Worm (Caenorhabditis elegans) whole organism, L4 larva: ENCODE data around the gene cest-13.

Experiments
- F44E2.7 ChIP-seq: fragments of 200-800 bp; sonication (Bioruptor generic); IDR thresholded peaks from 2 replicates; pipeline ENCODE4 v2.1.2; 2022; ENCODE audit warnings: missing genetic modification characterization, missing compliant biosample characterization
- Y105C5A.15 ChIP-seq: fragments of 200-800 bp; sonication (Bioruptor generic); IDR thresholded peaks from 2 replicates; pipeline ENCODE4 v1.3.6; 2022; ENCODE audit warnings: missing genetic modification characterization, missing compliant biosample characterization
- Y75B8A.6 ChIP-seq: fragments of 200-800 bp; sonication (Bioruptor generic); IDR thresholded peaks from 2 replicates; pipeline ENCODE4 v1.3.6; 2022; ENCODE audit warnings: missing genetic modification reagents, missing genetic modification characterization, missing compliant biosample characterization
- aha-1 ChIP-seq: fragments of 150-350 bp; peaks from one replicate; lab custom pipeline; 2014; ENCODE audit warnings: missing biosample characterization, missing genetic modification characterization
- ceh-32 ChIP-seq: sonication (generic microtip); optimal IDR thresholded peaks from 2 replicates; lab custom pipeline; 2016; ENCODE audit warnings: mild to moderate bottlenecking, missing genetic modification characterization, missing compliant biosample characterization; ENCODE audit not compliant: poor library complexity
- cey-2 ChIP-seq: sonication (generic microtip); optimal IDR thresholded peaks from 3 replicates; lab custom pipeline; 2017; ENCODE audit warnings: missing genetic modification characterization, mild to moderate bottlenecking, missing compliant biosample characterization, antibody characterized with exemption, borderline replicate concordance; ENCODE audit not compliant: insufficient read depth
- daf-16 ChIP-seq, 3 experiments: sonication (generic microtip); optimal IDR thresholded peaks; 2 replicates each; lab custom pipeline; 2016 to 2017; ENCODE audit warnings: missing genetic modification characterization in 3 of 3, missing genetic modification reagents in 3 of 3, mild to moderate bottlenecking in 2 of 3, missing compliant biosample characterization in 2 of 3, missing biosample characterization in 1 of 3, moderate library complexity in 1 of 3
- dmd-6 ChIP-seq: fragments of 200-800 bp; sonication (Bioruptor generic); IDR thresholded peaks from 2 replicates; pipeline ENCODE4 v1.3.6; 2022; ENCODE audit warnings: missing genetic modification reagents, missing genetic modification characterization, missing compliant biosample characterization
- dmd-8 ChIP-seq: fragments of 200-800 bp; sonication (Bioruptor generic); IDR thresholded peaks from 2 replicates; pipeline ENCODE4 v1.3.6; 2022; ENCODE audit warnings: missing genetic modification characterization, missing compliant biosample characterization
- dmd-9 ChIP-seq: fragments of 200-800 bp; sonication (Bioruptor generic); IDR thresholded peaks from 2 replicates; pipeline ENCODE4 v1.3.6; 2022; ENCODE audit warnings: missing genetic modification reagents, missing genetic modification characterization, missing compliant biosample characterization
- dve-1 ChIP-seq: sonication (generic microtip); optimal IDR thresholded peaks from 2 replicates; lab custom pipeline; 2017; ENCODE audit warnings: antibody characterized with exemption, mild to moderate bottlenecking, missing genetic modification characterization, missing compliant biosample characterization; ENCODE audit not compliant: insufficient read depth
- egl-27 ChIP-seq: sonication (generic microtip); optimal IDR thresholded peaks from 3 replicates; lab custom pipeline; 2017; ENCODE audit warnings: missing biosample characterization, missing genetic modification reagents, missing genetic modification characterization
- fkh-10 ChIP-seq: fragments of 150-350 bp; optimal IDR thresholded peaks from 2 replicates; lab custom pipeline; 2014; ENCODE audit warnings: missing biosample characterization, missing genetic modification reagents, missing genetic modification characterization
- hlh-11 ChIP-seq: fragments of 200-800 bp; sonication (Bioruptor generic); optimal IDR thresholded peaks from 2 replicates; lab custom pipeline; 2018; ENCODE audit warnings: mild to moderate bottlenecking, missing genetic modification characterization, missing compliant biosample characterization
- hmg-1.1 ChIP-seq: fragments of 200-800 bp; sonication (Bioruptor generic); IDR thresholded peaks from 2 replicates; pipeline ENCODE4 v1.3.6; 2022; ENCODE audit warnings: missing genetic modification reagents, missing genetic modification characterization, missing compliant biosample characterization
- lin-1 ChIP-seq: fragments of 200-800 bp; sonication (Bioruptor generic); IDR thresholded peaks from 2 replicates; pipeline ENCODE4 v1.3.6; 2022; ENCODE audit warnings: missing genetic modification reagents, missing genetic modification characterization, missing compliant biosample characterization
- lin-13 ChIP-seq: fragments of 150-350 bp; optimal IDR thresholded peaks from 2 replicates; lab custom pipeline; 2014; ENCODE audit warnings: missing biosample characterization, missing genetic modification reagents, missing genetic modification characterization
- lin-15B ChIP-seq: fragments of 150-350 bp; sonication (generic microtip); optimal IDR thresholded peaks from 3 replicates; lab custom pipeline; 2014; ENCODE audit warnings: missing biosample characterization, missing genetic modification characterization
- madf-5 ChIP-seq, 2 experiments: fragments of 200-800 bp; sonication (Bioruptor generic); IDR thresholded peaks; 2 replicates each; pipeline ENCODE4 v1.3.6; 2022; ENCODE audit warnings: missing compliant biosample characterization in 2 of 2, missing genetic modification characterization in 2 of 2
- mdl-1 ChIP-seq, 2 experiments: fragments of 150-350 bp in 1 of 2; sonication (generic microtip) in 1 of 2; optimal IDR thresholded peaks; 2 replicates each; lab custom pipeline; 2014 to 2017; ENCODE audit warnings: missing biosample characterization in 2 of 2, missing genetic modification characterization in 2 of 2
- mes-2 ChIP-seq: sonication (generic microtip); optimal IDR thresholded peaks from 2 replicates; lab custom pipeline; 2016; ENCODE audit warnings: missing genotype, mild to moderate bottlenecking, missing genetic modification characterization, missing compliant biosample characterization; ENCODE audit not compliant: poor library complexity, severe bottlenecking
- mxl-3 ChIP-seq: fragments of 200-800 bp; sonication (Bioruptor generic); optimal IDR thresholded peaks from 2 replicates; lab custom pipeline; 2018; ENCODE audit warnings: mild to moderate bottlenecking, missing genetic modification characterization, missing compliant biosample characterization
- nhr-11 ChIP-seq: fragments of 150-350 bp; optimal IDR thresholded peaks from 2 replicates; lab custom pipeline; 2014; ENCODE audit warnings: missing biosample characterization, missing genetic modification characterization
- nhr-111 ChIP-seq: fragments of 200-800 bp; sonication (Bioruptor generic); optimal IDR thresholded peaks from 2 replicates; lab custom pipeline; 2018; ENCODE audit warnings: mild to moderate bottlenecking, missing genetic modification characterization, missing compliant biosample characterization
- nhr-25 ChIP-seq: sonication (generic microtip); optimal IDR thresholded peaks from 2 replicates; lab custom pipeline; 2017; ENCODE audit warnings: missing genetic modification characterization, mild to moderate bottlenecking, missing compliant biosample characterization, antibody characterized with exemption, moderate library complexity, borderline replicate concordance; ENCODE audit not compliant: insufficient read depth
- nhr-28 ChIP-seq: fragments of 150-350 bp; optimal IDR thresholded peaks from 2 replicates; lab custom pipeline; 2014; ENCODE audit warnings: missing biosample characterization, missing genetic modification characterization
- nhr-41 ChIP-seq: fragments of 200-800 bp; sonication (Bioruptor generic); IDR thresholded peaks from 2 replicates; pipeline ENCODE4 v1.3.6; 2022; ENCODE audit warnings: missing genetic modification reagents, missing genetic modification characterization, missing compliant biosample characterization
- nhr-6 ChIP-seq: fragments of 150-350 bp; optimal IDR thresholded peaks from 2 replicates; lab custom pipeline; 2014; ENCODE audit warnings: missing biosample characterization, missing genetic modification characterization
- nhr-77 ChIP-seq: fragments of 150-350 bp; optimal IDR thresholded peaks from 2 replicates; lab custom pipeline; 2014; ENCODE audit warnings: missing biosample characterization, missing genetic modification characterization
- pqm-1 ChIP-seq: sonication (generic microtip); optimal IDR thresholded peaks from 2 replicates; lab custom pipeline; 2017; ENCODE audit warnings: missing biosample characterization, missing genetic modification characterization
- rbr-2 ChIP-seq: sonication (generic microtip); optimal IDR thresholded peaks from 2 replicates; lab custom pipeline; 2016; ENCODE audit warnings: missing genotype, missing genetic modification characterization, missing compliant biosample characterization
- set-16 ChIP-seq: fragments of 200-800 bp; sonication (Bioruptor generic); IDR thresholded peaks from 2 replicates; pipeline ENCODE4 v1.3.6; 2022; ENCODE audit warnings: missing genetic modification reagents, missing genetic modification characterization, missing compliant biosample characterization
- spr-1 ChIP-seq: sonication (generic microtip); optimal IDR thresholded peaks from 2 replicates; lab custom pipeline; 2016; ENCODE audit warnings: mild to moderate bottlenecking, missing genetic modification characterization, missing compliant biosample characterization
- spr-3 ChIP-seq: fragments of 200-800 bp; sonication (Bioruptor generic); optimal IDR thresholded peaks from 2 replicates; lab custom pipeline; 2018; ENCODE audit warnings: mild to moderate bottlenecking, missing genetic modification characterization, missing compliant biosample characterization
- tra-1 ChIP-seq: fragments of 200-800 bp; sonication (Bioruptor generic); IDR thresholded peaks from 2 replicates; pipeline ENCODE4 v1.3.6; 2022; ENCODE audit warnings: missing genetic modification reagents, missing genetic modification characterization, missing compliant biosample characterization
- unc-62 ChIP-seq, 3 experiments: fragments of 150-350 bp in 1 of 3; sonication (generic microtip); optimal IDR thresholded peaks in 2 of 3; peaks in 1 of 3; 1 replicate in 1 of 3; 2 replicates in 2 of 3; lab custom pipeline; 2014 to 2017; ENCODE audit warnings: missing biosample characterization in 3 of 3, missing genetic modification characterization in 3 of 3, missing genetic modification reagents in 3 of 3, missing genotype in 1 of 3
- zip-2 ChIP-seq: fragments of 150-350 bp; optimal IDR thresholded peaks from 2 replicates; lab custom pipeline; 2014; ENCODE audit warnings: missing biosample characterization, missing genetic modification characterization
- ztf-11 ChIP-seq: fragments of 150-350 bp; optimal IDR thresholded peaks from 2 replicates; lab custom pipeline; 2014; ENCODE audit warnings: missing biosample characterization, missing genetic modification characterization

Gene cest-13

DNA sequence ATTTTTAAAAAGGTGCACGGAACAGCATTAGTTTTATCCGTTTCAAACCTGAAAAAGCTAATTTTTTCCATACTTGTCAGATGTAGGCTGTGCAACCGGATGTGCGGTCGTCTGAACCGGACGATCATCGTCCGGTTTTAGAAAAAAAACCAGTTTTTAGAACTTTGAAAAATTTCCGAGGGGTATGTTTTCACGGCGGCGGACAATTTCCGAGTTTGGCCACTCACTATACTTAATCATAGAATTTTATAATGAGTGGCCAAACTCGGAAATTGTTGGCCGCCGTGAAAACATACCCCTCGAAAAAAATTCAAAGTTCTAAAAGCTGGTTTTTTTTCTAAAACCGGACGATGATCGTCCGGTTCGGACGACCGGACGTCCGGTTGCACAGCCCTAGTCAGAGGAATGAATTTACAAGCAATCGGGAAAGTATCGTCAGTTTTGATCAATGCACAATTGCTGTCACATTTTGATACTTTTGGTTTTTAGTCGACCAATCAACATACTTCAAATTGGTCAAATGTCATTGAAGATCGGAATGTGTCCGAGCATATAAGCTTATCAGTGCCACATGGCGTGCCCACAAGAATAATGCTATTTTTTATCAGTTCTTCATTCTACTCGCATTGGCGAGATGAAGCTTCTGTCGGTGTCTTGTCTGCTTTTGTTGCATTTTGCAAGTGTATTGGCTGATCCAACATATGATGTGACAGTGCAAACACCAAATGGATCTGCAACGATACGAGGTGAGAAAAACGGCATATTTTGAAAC is at the start of gene cest-13:
Gene cest-13 (plus strand): TSS at position 562 of the 772 bp plus-strand sequence.
- TF ChIP-seq madf-5 (GFP tag; IDR thresholded peaks at IDR 0.05; lab: Robert Waterston, UW) (no peak), nhr-25 (tag; lab: Kevin White, UChicago) (no peak), aha-1 (tag; lab: Kevin White, UChicago) (peak; percentile 39), F44E2.7 (GFP tag; lab: Robert Waterston, UW) (no peak), lin-1 (GFP tag; lab: Robert Waterston, UW) (0 out of 2 replicates have a peak, but pooled peaks have one; percentile 43), mes-2 (no peak), nhr-41 (GFP tag; lab: Robert Waterston, UW) (0 out of 2 replicates have a peak, but pooled peaks have one; percentile 31), nhr-28 (tag; lab: Kevin White, UChicago) (peak; percentile 60), zip-2 (tag; lab: Kevin White, UChicago) (no peak), set-16 (GFP tag; lab: Robert Waterston, UW) (no peak), Y75B8A.6 (GFP tag; lab: Robert Waterston, UW) (no peak), spr-3 (no peak), mxl-3 (GFP tag; lab: Kevin White, UChicago) (peak; percentile 72), lin-15B (tag; lab: Kevin White, UChicago) (no peak), dve-1 (peak; percentile 61), fkh-10 (GFP tag; lab: Kevin White, UChicago) (no peak), tra-1 (GFP tag; lab: Robert Waterston, UW) (no peak), daf-16 (GFP tag; optimal IDR thresholded peaks at IDR 0.05; lab: Kevin White, UChicago) (no peak), daf-16 (tag; optimal IDR thresholded peaks at IDR 0.05; lab: Kevin White, UChicago) (peak; percentile 11), dmd-6 (GFP tag; lab: Robert Waterston, UW) (peak; percentile 98), hlh-11 (tag; lab: Kevin White, UChicago) (peak; percentile 45), unc-62 (GFP tag; optimal IDR thresholded peaks at IDR 0.05 in 1 of 2; lab: Kevin White, UChicago) (peak in 1 of 2 experiments; percentile 22), unc-62 (tag; optimal IDR thresholded peaks at IDR 0.05; lab: Kevin White, UChicago) (no peak), pqm-1 (tag; lab: Kevin White, UChicago) (peak; percentile 83), Y105C5A.15 (GFP tag; lab: Robert Waterston, UW) (no peak)
- TF ChIP-seq, all 104 proteins: peak for 11

DNA sequence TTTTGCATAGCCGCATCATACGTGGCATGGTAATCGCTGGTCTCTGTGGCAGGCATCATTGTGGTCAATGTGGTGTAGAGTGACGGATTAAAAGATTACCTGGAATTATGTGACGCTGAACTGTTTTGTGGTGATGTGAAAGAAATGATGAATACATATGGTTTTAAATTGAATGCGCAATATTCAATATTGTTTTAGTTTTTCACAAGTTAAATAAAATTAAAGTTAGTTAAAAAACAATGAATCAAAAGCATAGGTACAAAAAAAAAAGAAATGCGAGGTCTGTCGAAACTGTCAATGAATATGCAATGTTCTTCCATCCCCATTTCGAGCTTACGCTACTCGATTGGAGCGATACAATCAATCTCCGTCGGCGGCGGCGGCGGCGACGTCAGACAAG is 48.1 kb upstream of the cest-13 start, which contains the start of gene K02D3.2:
Gene K02D3.2 (minus strand): TSS at position 101 of the 400 bp plus-strand sequence.
- TF ChIP-seq hmg-1.1 (GFP tag; lab: Robert Waterston, UW) (no peak), egl-27 (tag; lab: Kevin White, UChicago) (no peak), lin-15B (tag; lab: Kevin White, UChicago) (no peak)

DNA sequence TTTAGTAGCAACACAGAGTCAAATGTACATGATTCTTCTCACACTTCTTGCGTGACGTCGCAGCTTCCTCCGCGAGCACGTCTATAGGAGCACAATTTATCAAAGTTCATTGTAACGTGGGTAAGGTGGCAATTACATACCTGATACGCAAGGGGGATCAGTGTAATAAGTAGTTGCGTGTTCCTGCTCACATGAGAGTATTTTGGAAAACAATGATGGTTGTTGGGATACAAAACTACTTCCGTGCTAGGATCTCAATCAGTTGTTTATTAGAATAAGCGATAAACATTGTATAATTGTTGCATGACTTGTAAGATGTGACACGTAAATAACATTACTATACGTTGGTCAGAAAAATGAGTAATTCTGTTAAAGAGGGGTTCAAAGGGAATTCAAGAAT is 47.0 kb upstream of the cest-13 start:
- TF ChIP-seq daf-16 (GFP tag; optimal IDR thresholded peaks at IDR 0.05; lab: Kevin White, UChicago) (peak in 1 of 2 experiments; percentile 72), daf-16 (tag; optimal IDR thresholded peaks at IDR 0.05; lab: Kevin White, UChicago) (no peak), dmd-9 (GFP tag; lab: Robert Waterston, UW) (no peak), nhr-11 (tag; lab: Kevin White, UChicago) (peak; percentile 23)
- TF ChIP-seq, all 104 proteins: peak for 2

DNA sequence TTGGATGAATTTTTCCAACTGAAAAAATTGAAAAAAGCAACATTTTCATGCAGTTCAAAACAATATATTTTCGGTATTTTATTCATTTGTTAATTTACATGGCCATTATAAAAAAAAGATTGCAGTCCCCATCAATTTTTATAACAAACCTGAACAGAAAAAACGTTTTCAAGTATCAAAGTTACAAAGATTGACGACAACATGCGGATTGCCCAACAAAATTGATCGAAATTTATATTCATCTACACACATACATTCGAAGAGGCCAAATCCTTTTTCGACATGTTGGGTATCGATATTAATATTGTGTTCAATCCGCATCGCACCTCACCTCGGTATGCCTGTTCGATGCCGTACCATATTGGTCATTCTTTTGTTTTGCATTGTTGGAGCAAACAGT is 46.2 kb upstream of the cest-13 start, which contains the start of gene K11E4.1:
Gene K11E4.1 (plus strand): TSS at position 301 of the 400 bp plus-strand sequence.
- TF ChIP-seq aha-1 (tag; lab: Kevin White, UChicago) (no peak), unc-62 (GFP tag; optimal IDR thresholded peaks at IDR 0.05 in 1 of 2; lab: Kevin White, UChicago) (no peak), unc-62 (tag; optimal IDR thresholded peaks at IDR 0.05; lab: Kevin White, UChicago) (no peak), spr-1 (tag; lab: Kevin White, UChicago) (no peak), madf-5 (GFP tag; IDR thresholded peaks at IDR 0.05; lab: Robert Waterston, UW) (no peak), cey-2 (no peak), hlh-11 (tag; lab: Kevin White, UChicago) (no peak), nhr-11 (tag; lab: Kevin White, UChicago) (no peak), nhr-111 (GFP tag; lab: Kevin White, UChicago) (no peak), ztf-11 (tag; lab: Kevin White, UChicago) (no peak), nhr-6 (no peak), rbr-2 (tag; lab: Kevin White, UChicago) (no peak), nhr-77 (tag; lab: Kevin White, UChicago) (no peak), dmd-6 (GFP tag; lab: Robert Waterston, UW) (no peak), dve-1 (no peak), lin-13 (GFP tag; lab: Kevin White, UChicago) (no peak), dmd-8 (no peak), ceh-32 (tag; lab: Kevin White, UChicago) (no peak), mdl-1 (tag; optimal IDR thresholded peaks at IDR 0.05; lab: Kevin White, UChicago) (no peak)
- TF ChIP-seq, all 104 proteins: peak for 0
